Fruit fly (Drosophila melanogaster): ENCODE results near the gene CG5276.

Gene CG5276

DNA sequence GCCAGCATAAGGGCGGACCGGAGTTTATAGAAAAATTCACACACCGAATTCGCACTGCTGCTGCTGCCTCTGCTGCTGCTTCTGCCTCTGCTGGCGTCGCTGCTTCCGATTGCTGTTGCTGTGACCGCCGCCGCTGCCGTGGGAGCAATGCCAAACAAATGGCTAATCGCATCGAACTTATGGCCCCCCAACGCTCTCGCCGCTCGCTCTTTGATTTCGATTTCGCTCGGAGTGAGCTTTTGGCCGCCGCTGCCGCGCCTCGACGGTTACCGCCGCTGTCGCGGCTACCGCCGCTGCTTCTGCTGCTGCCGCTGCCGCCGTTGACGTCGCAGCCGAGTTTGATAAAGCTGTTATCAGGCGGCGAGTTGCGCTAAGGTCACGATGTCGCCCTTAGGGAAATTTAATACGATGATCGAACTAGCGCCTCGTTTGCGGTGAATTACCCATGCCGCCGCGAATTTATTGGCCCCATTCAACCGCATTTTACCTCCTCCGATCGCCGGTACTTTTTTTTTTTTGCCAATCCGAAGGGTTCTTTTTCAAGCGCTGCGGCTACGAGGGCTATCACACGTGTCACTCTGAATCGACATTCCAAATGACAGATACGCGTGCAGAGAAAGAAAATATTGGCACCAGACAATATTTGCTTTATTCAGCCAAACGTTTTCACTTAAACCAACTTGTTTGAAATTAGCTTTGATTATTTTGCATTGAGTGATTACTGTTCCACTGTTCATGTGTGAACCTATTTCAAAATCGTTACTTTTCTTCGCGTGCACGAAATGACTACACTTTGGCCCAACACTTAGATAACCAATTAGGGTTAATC, 26.7 kb downstream of the CG5276 start (continued):
- no peak for TF ChIP-seq pan (optimal IDR thresholded peaks at IDR 0.05)
- peak in 1 of 2 experiments; percentile 85 for TF ChIP-seq pan (GFP tag; optimal IDR thresholded peaks at IDR 0.05 in 1 of 2, IDR thresholded peaks at IDR 0.05 in 1 of 2)
- peak; percentile 18 for TF ChIP-seq D19A (tag; optimal IDR thresholded peaks at IDR 0.05)
- TF ChIP-seq CG10209 (GFP tag; optimal IDR thresholded peaks at IDR 0.05): peak; percentile 64
- TF ChIP-seq CG2202 (tag; optimal IDR thresholded peaks at IDR 0.05): no peak
- 0 out of 2 replicates have a peak, but pooled peaks have one; percentile 26 for TF ChIP-seq CG43689 (GFP tag; IDR thresholded peaks at IDR 0.05)
- TF ChIP-seq Fer1 (GFP tag; optimal IDR thresholded peaks at IDR 0.05): peak; percentile 53
- no peak; the same call in 2 of the 3 replicates for TF ChIP-seq gce (GFP tag; IDR thresholded peaks at IDR 0.05)
- TF ChIP-seq pzg (GFP tag; optimal IDR thresholded peaks at IDR 0.05): no peak
- TF ChIP-seq CG31388 (GFP tag; optimal IDR thresholded peaks at IDR 0.05): no peak
- no peak for TF ChIP-seq CG12299 (tag; optimal IDR thresholded peaks at IDR 0.05)
- TF ChIP-seq Sry-β (GFP tag; optimal IDR thresholded peaks at IDR 0.05): no peak
- peak; percentile 72 for TF ChIP-seq grau (tag; optimal IDR thresholded peaks at IDR 0.05)
- peak; percentile 71 for TF ChIP-seq gro (GFP tag; optimal IDR thresholded peaks at IDR 0.05)
- TF ChIP-seq br (optimal IDR thresholded peaks at IDR 0.05): no peak
- peak; percentile 64 for TF ChIP-seq Rx (GFP tag; IDR thresholded peaks at IDR 0.05)
- TF ChIP-seq BEAF-32 (GFP tag; optimal IDR thresholded peaks at IDR 0.05): no peak
- TF ChIP-seq Atf-2 (GFP tag; optimal IDR thresholded peaks at IDR 0.05): no peak
- TF ChIP-seq chif (GFP tag; optimal IDR thresholded peaks at IDR 0.05): peak; percentile 20 to 63
- TF ChIP-seq jumu (GFP tag; optimal IDR thresholded peaks at IDR 0.05): peak; percentile 66
- TF ChIP-seq CG10565 (GFP tag; optimal IDR thresholded peaks at IDR 0.05): no peak
- TF ChIP-seq CG18476 (GFP tag; optimal IDR thresholded peaks at IDR 0.05): peak; percentile 40
- TF ChIP-seq CG17612 (GFP tag; IDR thresholded peaks at IDR 0.05): 0 out of 2 replicates have a peak, but pooled peaks have one; percentile 38
- TF ChIP-seq CG1647 (GFP tag; optimal IDR thresholded peaks at IDR 0.05): peak; percentile 62
- TF ChIP-seq CG2116 (GFP tag; optimal IDR thresholded peaks at IDR 0.05): peak; percentile 13
- peak; percentile 73 for TF ChIP-seq CG3281 (GFP tag; optimal IDR thresholded peaks at IDR 0.05)
- TF ChIP-seq CG8281 (tag; optimal IDR thresholded peaks at IDR 0.05): peak; percentile 22
- TF ChIP-seq wor (GFP tag; IDR thresholded peaks at IDR 0.05): peak; percentile 43; the same call in 1 of the 2 replicates
- TF ChIP-seq CG14050 (GFP tag; IDR thresholded peaks at IDR 0.05): peak; percentile 52; the same call in 1 of the 3 replicates
- 0 out of 2 replicates have a peak, but pooled peaks have one; percentile 49 for TF ChIP-seq ro (GFP tag; IDR thresholded peaks at IDR 0.05)
- TF ChIP-seq peb (GFP tag; IDR thresholded peaks at IDR 0.05): peak; percentile 31; the same call in 1 of the 2 replicates
- TF ChIP-seq oc (tag; optimal IDR thresholded peaks at IDR 0.05): peak; percentile 10
- TF ChIP-seq Antp (GFP tag; optimal IDR thresholded peaks at IDR 0.05): peak; percentile 72
- TF ChIP-seq CG13624 (GFP tag; optimal IDR thresholded peaks at IDR 0.05): peak; percentile 14
- no peak for TF ChIP-seq insv (GFP tag; optimal IDR thresholded peaks at IDR 0.05)
- TF ChIP-seq tna (GFP tag; IDR thresholded peaks at IDR 0.05; ENCODE audit: partially characterized antibody): no peak
- TF ChIP-seq trh (GFP tag; optimal IDR thresholded peaks at IDR 0.05): no peak
- TF ChIP-seq CrebB (tag; optimal IDR thresholded peaks at IDR 0.05): no peak
- TF ChIP-seq CG4707 (GFP tag; optimal IDR thresholded peaks at IDR 0.05): no peak
- TF ChIP-seq gt (GFP tag; IDR thresholded peaks at IDR 0.05): 0 out of 2 replicates have a peak, but pooled peaks have one; percentile 32
- TF ChIP-seq HLH54F (GFP tag; optimal IDR thresholded peaks at IDR 0.05): peak; percentile 68
- no peak for TF ChIP-seq hth (optimal IDR thresholded peaks at IDR 0.05)
- peak; percentile 22 for TF ChIP-seq Atf3 (GFP tag; optimal IDR thresholded peaks at IDR 0.05)
- TF ChIP-seq prd (optimal IDR thresholded peaks at IDR 0.05): no peak
- peak; percentile 86 for TF ChIP-seq prd (GFP tag; IDR thresholded peaks at IDR 0.05)
- 0 out of 2 replicates have a peak, but pooled peaks have one; percentile 10 for TF ChIP-seq dati (GFP tag; IDR thresholded peaks at IDR 0.05)
- peak; percentile 20 for TF ChIP-seq CG7556 (GFP tag; optimal IDR thresholded peaks at IDR 0.05)
- no peak for TF ChIP-seq Dref (GFP tag; IDR thresholded peaks at IDR 0.05)
- TF ChIP-seq CG12219 (GFP tag; optimal IDR thresholded peaks at IDR 0.05): peak; percentile 49
- no peak for TF ChIP-seq CG10543 (GFP tag; optimal IDR thresholded peaks at IDR 0.05)

Data from whole organism, embryonic.